Fruit fly (Drosophila melanogaster): ENCODE results near the gene kuk.
A peak's percentile ranks its signal among the peaks of the same experiment; 100 is the strongest.

Gene kuk

DNA sequence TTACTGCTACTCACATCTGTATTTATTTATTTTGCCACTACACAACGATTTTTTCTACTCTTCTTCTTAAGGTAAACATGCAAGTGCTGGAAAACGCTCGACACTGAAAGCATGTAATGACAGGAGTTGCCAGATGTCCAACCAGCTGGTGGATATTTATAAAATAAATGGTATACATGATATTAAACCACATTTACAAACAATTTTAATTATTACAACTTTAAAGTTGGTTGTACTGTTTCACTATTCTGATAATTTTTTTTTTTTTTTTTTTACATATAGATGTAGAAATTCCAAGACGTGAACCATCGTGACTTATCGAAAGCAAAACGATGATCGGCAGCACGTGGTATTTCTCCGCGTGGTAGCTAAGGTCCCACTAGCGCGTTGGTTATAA, at the start of gene kuk, which contains the start of gene Keap1 (continued):
- TF ChIP-seq zen2 (GFP tag; IDR thresholded peaks at IDR 0.05; ENCODE audit: partially characterized antibody) (no peak; the same call in 2 of the 3 replicates), CG13287 (GFP tag; IDR thresholded peaks at IDR 0.05; ENCODE audit: partially characterized antibody) (peak; percentile 91), sd (tag; optimal IDR thresholded peaks at IDR 0.05) (peak; percentile 43), z (GFP tag; IDR thresholded peaks at IDR 0.05) (no peak), Jarid2 (GFP tag; optimal IDR thresholded peaks at IDR 0.05) (peak; percentile 16), Doc2 (GFP tag; IDR thresholded peaks at IDR 0.05) (no peak), CG6854 (GFP tag; optimal IDR thresholded peaks at IDR 0.05) (no peak), Hr39 (optimal IDR thresholded peaks at IDR 0.05) (no peak), dpn (GFP tag; optimal IDR thresholded peaks at IDR 0.05) (peak; percentile 65 to 71), nmo (GFP tag; optimal IDR thresholded peaks at IDR 0.05) (peak; percentile 80), Dad (GFP tag; optimal IDR thresholded peaks at IDR 0.05) (peak; percentile 43), MTF-1 (GFP tag; optimal IDR thresholded peaks at IDR 0.05; ENCODE audit: borderline replicate concordance) (peak; percentile 43), Nf-YC (tag; optimal IDR thresholded peaks at IDR 0.05) (peak; percentile 28), da (GFP tag; optimal IDR thresholded peaks at IDR 0.05) (peak; percentile 3), CG15269 (tag; optimal IDR thresholded peaks at IDR 0.05) (peak; percentile 29), Bgb (GFP tag; IDR thresholded peaks at IDR 0.05; ENCODE audit: partially characterized antibody) (peak; percentile 88), Dp (GFP tag; optimal IDR thresholded peaks at IDR 0.05) (peak; percentile 71), wek (GFP tag; optimal IDR thresholded peaks at IDR 0.05) (no peak), vvl (GFP tag; IDR thresholded peaks at IDR 0.05) (peak; percentile 66), CG31365 (tag; optimal IDR thresholded peaks at IDR 0.05) (no peak), Hr51 (GFP tag; optimal IDR thresholded peaks at IDR 0.05) (peak in 1 of 2 experiments; percentile 69), CG6689 (GFP tag; IDR thresholded peaks at IDR 0.05) (no peak), cato (GFP tag; optimal IDR thresholded peaks at IDR 0.05; ENCODE audit: borderline replicate concordance) (peak; percentile 21), CG14014 (GFP tag; IDR thresholded peaks at IDR 0.05) (peak; percentile 51), otp (GFP tag; IDR thresholded peaks at IDR 0.05) (no peak), CG4707 (GFP tag; optimal IDR thresholded peaks at IDR 0.05) (no peak), E2f2 (GFP tag; IDR thresholded peaks at IDR 0.05) (peak; percentile 64), CG3065 (GFP tag; optimal IDR thresholded peaks at IDR 0.05) (peak; percentile 56), CG10979 (tag; optimal IDR thresholded peaks at IDR 0.05) (no peak), zfh1 (GFP tag; IDR thresholded peaks at IDR 0.05) (peak; percentile 63; the same call in 1 of the 3 replicates), usp (GFP tag; optimal IDR thresholded peaks at IDR 0.05) (no peak), Dfd (GFP tag; optimal IDR thresholded peaks at IDR 0.05) (no peak), Awh (GFP tag; IDR thresholded peaks at IDR 0.05) (no peak), wdn (GFP tag; IDR thresholded peaks at IDR 0.05) (no peak), toy (GFP tag; IDR thresholded peaks at IDR 0.05) (no peak), CG12155 (GFP tag; optimal IDR thresholded peaks at IDR 0.05) (peak; percentile 58), CG2199 (GFP tag; IDR thresholded peaks at IDR 0.05) (no peak), bigmax (GFP tag; optimal IDR thresholded peaks at IDR 0.05) (no peak), CG13624 (GFP tag; optimal IDR thresholded peaks at IDR 0.05) (peak; percentile 47), Drgx (GFP tag; IDR thresholded peaks at IDR 0.05) (no peak), CG30431 (GFP tag; optimal IDR thresholded peaks at IDR 0.05) (no peak), Atf-2 (GFP tag; optimal IDR thresholded peaks at IDR 0.05) (peak; percentile 27), MESR4 (GFP tag; optimal IDR thresholded peaks at IDR 0.05) (no peak), CG6654 (GFP tag; optimal IDR thresholded peaks at IDR 0.05) (no peak), ash1 (GFP tag; optimal IDR thresholded peaks at IDR 0.05) (no peak), Hr3 (GFP tag; optimal IDR thresholded peaks at IDR 0.05) (peak; percentile 64), repo (GFP tag; optimal IDR thresholded peaks at IDR 0.05) (peak; percentile 27), CG6791 (GFP tag; IDR thresholded peaks at IDR 0.05; ENCODE audit: partially characterized antibody) (peak; percentile 75), slp2 (GFP tag; optimal IDR thresholded peaks at IDR 0.05) (no peak), ttk (GFP tag; IDR thresholded peaks at IDR 0.05) (no peak), dysf (GFP tag; IDR thresholded peaks at IDR 0.05) (peak; percentile 25; the same call in 1 of the 3 replicates), Bteb2 (GFP tag; optimal IDR thresholded peaks at IDR 0.05) (peak; percentile 49)

Data from whole organism, embryonic.